Fruit fly (Drosophila melanogaster) whole organism, embryonic: ENCODE data around the gene Plod.

Source experiments
- CG1603 ChIP-seq: fragments of 200-800 bp; sonication (Bioruptor generic); optimal IDR thresholded peaks from 2 replicates; lab custom pipeline; 2019; ENCODE audit warnings: missing biosample characterization, mild to moderate bottlenecking, missing genetic modification characterization, moderate library complexity
- CG42726 ChIP-seq: fragments of 200-800 bp; sonication (Bioruptor generic); IDR thresholded peaks from 2 replicates; pipeline ENCODE4 v1.3.6; 2022; ENCODE audit warnings: missing biosample characterization, missing genetic modification characterization; ENCODE audit not compliant: partially characterized antibody
- tx ChIP-seq: fragments of 200-800 bp; sonication (Bioruptor generic); optimal IDR thresholded peaks from 2 replicates; lab custom pipeline; 2016; ENCODE audit warnings: missing biosample characterization, missing genetic modification characterization

DNA sequence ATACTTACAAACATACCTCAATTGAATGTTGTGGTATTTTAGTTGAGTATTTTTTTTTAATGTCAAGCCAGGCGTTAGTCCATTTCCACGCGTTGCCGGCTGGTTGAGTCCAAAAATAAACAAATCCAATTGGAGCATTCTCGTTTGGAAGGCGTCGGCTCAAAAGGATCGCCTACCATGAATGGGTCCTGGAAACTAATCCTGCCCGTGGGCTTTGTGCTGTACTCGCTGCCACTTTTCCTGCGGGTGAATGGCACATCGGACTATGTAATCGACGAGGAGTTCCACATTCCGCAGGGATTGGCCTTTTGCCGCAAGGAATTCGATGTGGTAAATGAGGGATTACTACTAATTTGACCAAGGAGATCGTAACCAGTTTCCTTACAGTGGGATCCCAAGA lies 40.9 kb downstream of the Plod start, which contains the start of gene Alg10:
- no peak for TF ChIP-seq CG1603 (tag; lab: Kevin White, UChicago)
- TF ChIP-seq CG42726 (GFP tag; lab: Robert Waterston, UW), result no peak
- no peak for TF ChIP-seq tx (GFP tag; lab: Kevin White, UChicago)
